Fruit fly (Drosophila melanogaster): Measurements from ENCODE around the gene CG12316.
A peak's percentile ranks its signal among the peaks of the same experiment; 100 is the strongest.

The CG12316 gene

dm6 chr3L:15104849-15105555 is 31.7 kb downstream of the CG12316 start (continued):
- TF ChIP-seq Scr (GFP tag; IDR thresholded peaks at IDR 0.05; ENCODE audit: partially characterized antibody) (no peak), nerfin-2 (GFP tag; IDR thresholded peaks at IDR 0.05; ENCODE audit: partially characterized antibody) (no peak), sna (GFP tag; IDR thresholded peaks at IDR 0.05; ENCODE audit: partially characterized antibody) (no peak), CG12769 (tag; optimal IDR thresholded peaks at IDR 0.05) (no peak), gcm (GFP tag; optimal IDR thresholded peaks at IDR 0.05) (peak; percentile 6), CG1024 (GFP tag; IDR thresholded peaks at IDR 0.05) (no peak), ssp (GFP tag; IDR thresholded peaks at IDR 0.05) (peak; percentile 52), CG5953 (GFP tag; IDR thresholded peaks at IDR 0.05) (peak; percentile 13; the same call in 1 of the 2 replicates), toy (GFP tag; IDR thresholded peaks at IDR 0.05) (no peak), MESR4 (GFP tag; optimal IDR thresholded peaks at IDR 0.05) (no peak), Fer2 (tag; optimal IDR thresholded peaks at IDR 0.05) (peak; percentile 12), GATAe (GFP tag; conservative IDR thresholded peaks at IDR 0.05) (no peak), bigmax (GFP tag; optimal IDR thresholded peaks at IDR 0.05) (no peak), chm (GFP tag; IDR thresholded peaks at IDR 0.05) (no peak), CG17802 (tag; optimal IDR thresholded peaks at IDR 0.05) (no peak), repo (GFP tag; optimal IDR thresholded peaks at IDR 0.05) (peak; percentile 5), dm (GFP tag; optimal IDR thresholded peaks at IDR 0.05) (no peak), Mad (GFP tag; optimal IDR thresholded peaks at IDR 0.05) (peak; percentile 42), sima (GFP tag; optimal IDR thresholded peaks at IDR 0.05) (no peak), sug (tag; optimal IDR thresholded peaks at IDR 0.05) (peak; percentile 7), Sin3A (optimal IDR thresholded peaks at IDR 0.05) (no peak), CG9609 (GFP tag; optimal IDR thresholded peaks at IDR 0.05) (peak; percentile 51), HHEX (GFP tag; optimal IDR thresholded peaks at IDR 0.05) (peak; percentile 51), CG9876 (GFP tag; optimal IDR thresholded peaks at IDR 0.05) (no peak), ERR (GFP tag; optimal IDR thresholded peaks at IDR 0.05) (no peak), B-H2 (GFP tag; optimal IDR thresholded peaks at IDR 0.05) (peak; percentile 27), dpn (GFP tag; optimal IDR thresholded peaks at IDR 0.05) (peak; percentile 57 to 78), CG6254 (GFP tag; optimal IDR thresholded peaks at IDR 0.05) (no peak), pita (GFP tag; optimal IDR thresholded peaks at IDR 0.05) (no peak), CG7271 (tag; optimal IDR thresholded peaks at IDR 0.05) (no peak), CG9817 (tag; optimal IDR thresholded peaks at IDR 0.05) (peak; percentile 46), CG14050 (GFP tag; IDR thresholded peaks at IDR 0.05) (peak; percentile 30; the same call in 1 of the 3 replicates), Hmr (GFP tag; optimal IDR thresholded peaks at IDR 0.05) (peak; percentile 77), seq (GFP tag; IDR thresholded peaks at IDR 0.05) (no peak), jigr1 (GFP tag; IDR thresholded peaks at IDR 0.05) (peak; percentile 49; the same call in 1 of the 3 replicates), cg (GFP tag; optimal IDR thresholded peaks at IDR 0.05) (no peak), CG16779 (GFP tag; IDR thresholded peaks at IDR 0.05) (0 out of 2 replicates have a peak, but pooled peaks have one; percentile 29), CG8388 (GFP tag; optimal IDR thresholded peaks at IDR 0.05) (peak; percentile 27), sens (GFP tag) (peak; percentile 89), CG10959 (GFP tag; IDR thresholded peaks at IDR 0.05) (no peak), CG1792 (GFP tag; optimal IDR thresholded peaks at IDR 0.05) (no peak), sim (GFP tag; IDR thresholded peaks at IDR 0.05) (no peak), CG7745 (tag; optimal IDR thresholded peaks at IDR 0.05) (no peak), Sox100B (GFP tag; optimal IDR thresholded peaks at IDR 0.05) (peak; percentile 50), Nf-YA (GFP tag; IDR thresholded peaks at IDR 0.05) (no peak), mam (GFP tag; optimal IDR thresholded peaks at IDR 0.05) (peak; percentile 72), pnt (GFP tag; optimal IDR thresholded peaks at IDR 0.05) (peak; percentile 65), CG34376 (GFP tag; optimal IDR thresholded peaks at IDR 0.05) (peak; percentile 41), sd (tag; optimal IDR thresholded peaks at IDR 0.05) (no peak), org-1 (GFP tag; optimal IDR thresholded peaks at IDR 0.05) (peak; percentile 48)
